Worm (Caenorhabditis elegans): Measurements from ENCODE around the gene F23H12.10.

Gene F23H12.10

ce11 chrV:12395699-12396098 lies 21.6 kb upstream of the F23H12.10 start, which contains the start of gene twk-14:
twk-14 (minus strand) TSS chrV:12395706.
- TF ChIP-seq M03D4.4 (tag; optimal IDR thresholded peaks at IDR 0.05) (no peak), zip-8 (tag; optimal IDR thresholded peaks at IDR 0.05) (no peak), cnd-1 (tag; optimal IDR thresholded peaks at IDR 0.05) (no peak), pha-4 (tag; optimal IDR thresholded peaks at IDR 0.05) (no peak), ceh-39 (tag; optimal IDR thresholded peaks at IDR 0.05) (no peak), unc-39 (tag; optimal IDR thresholded peaks at IDR 0.05) (no peak), nhr-28 (tag; optimal IDR thresholded peaks at IDR 0.05) (no peak), ces-1 (GFP tag; optimal IDR thresholded peaks at IDR 0.05) (no peak), sem-2 (GFP tag; optimal IDR thresholded peaks at IDR 0.05) (no peak), lin-13 (tag; optimal IDR thresholded peaks at IDR 0.05) (no peak)

DNA sequence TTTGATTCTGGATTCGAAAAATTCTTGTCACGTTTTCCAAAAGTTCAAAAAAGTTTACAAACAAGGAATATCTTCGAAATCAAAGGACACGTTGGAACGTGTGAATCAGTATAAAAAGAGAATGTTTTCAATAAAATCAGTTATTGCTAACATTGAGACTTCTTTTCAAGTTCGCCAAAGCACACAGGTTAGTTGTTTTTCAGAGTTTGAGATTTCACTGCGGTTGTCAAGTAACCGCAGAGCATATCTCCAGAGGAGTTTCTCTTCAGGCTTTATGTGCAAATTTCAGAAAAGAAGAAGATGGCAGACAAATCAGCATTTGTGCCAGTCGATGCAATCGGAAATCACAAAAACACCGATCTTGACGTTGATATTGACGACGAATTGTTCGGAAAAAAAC lies 12.1 kb upstream of the F23H12.10 start, which contains the start of gene K01D12.15:
TSS of gene K01D12.15 (plus strand) at position 301 of the 400 bp plus-strand sequence.
- TF ChIP-seq nhr-12 (tag; optimal IDR thresholded peaks at IDR 0.05) (no peak), sptf-1 (tag; optimal IDR thresholded peaks at IDR 0.05) (no peak)

- TF ChIP-seq nhr-28 (tag; optimal IDR thresholded peaks at IDR 0.05) (no peak), blmp-1 (tag; optimal IDR thresholded peaks at IDR 0.05) (no peak), bed-3 (GFP tag; optimal IDR thresholded peaks at IDR 0.05) (no peak), mls-2 (tag; optimal IDR thresholded peaks at IDR 0.05) (no peak), mab-5 (tag; optimal IDR thresholded peaks at IDR 0.05) (no peak), ceh-43 (GFP tag; optimal IDR thresholded peaks at IDR 0.05) (no peak), tbx-8 (GFP tag; optimal IDR thresholded peaks at IDR 0.05) (no peak), ham-2 (GFP tag; optimal IDR thresholded peaks at IDR 0.05) (no peak), zip-8 (tag; optimal IDR thresholded peaks at IDR 0.05) (no peak), cnd-1 (tag; optimal IDR thresholded peaks at IDR 0.05) (no peak), elt-3 (tag; optimal IDR thresholded peaks at IDR 0.05) (no peak), M03D4.4 (tag; optimal IDR thresholded peaks at IDR 0.05) (no peak), unc-39 (tag; optimal IDR thresholded peaks at IDR 0.05) (no peak), nhr-237 (tag; optimal IDR thresholded peaks at IDR 0.05) (no peak), pha-4 (tag; optimal IDR thresholded peaks at IDR 0.05) (no peak)
Observed at ce11 chrV:12377256-12377655, 3.2 kb upstream of the F23H12.10 start, which contains the start of gene K01D12.1. K01D12.1 (plus strand) TSS chrV:12377556.

DNA sequence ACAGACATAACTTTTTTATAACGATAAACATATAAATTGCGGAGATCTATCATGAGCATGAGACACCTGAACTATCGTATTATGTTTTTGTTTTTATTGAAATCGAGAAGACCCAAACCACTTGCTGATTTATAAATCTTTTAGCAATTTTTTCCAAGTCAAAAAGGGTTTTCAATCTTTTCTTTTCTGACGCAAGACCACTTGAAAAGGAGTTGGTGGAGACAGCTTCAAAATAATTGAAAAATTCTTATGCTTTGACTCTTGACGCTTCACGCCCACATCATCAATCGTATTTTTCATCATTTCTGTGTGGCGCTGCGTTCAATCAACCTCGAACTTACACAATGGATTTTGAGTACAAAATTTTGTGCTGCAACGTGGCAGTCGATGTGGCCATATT lies 2.7 kb downstream of the F23H12.10 start, which contains the start of gene F23H12.7:
TSS of gene F23H12.7 (plus strand) at position 301 of the 400 bp plus-strand sequence.
- TF ChIP-seq lin-13 (tag; optimal IDR thresholded peaks at IDR 0.05) (no peak), ceh-43 (GFP tag; optimal IDR thresholded peaks at IDR 0.05) (no peak), nhr-12 (tag; optimal IDR thresholded peaks at IDR 0.05) (no peak), ceh-83 (GFP tag; optimal IDR thresholded peaks at IDR 0.05) (no peak), nhr-28 (tag; optimal IDR thresholded peaks at IDR 0.05) (no peak)

DNA sequence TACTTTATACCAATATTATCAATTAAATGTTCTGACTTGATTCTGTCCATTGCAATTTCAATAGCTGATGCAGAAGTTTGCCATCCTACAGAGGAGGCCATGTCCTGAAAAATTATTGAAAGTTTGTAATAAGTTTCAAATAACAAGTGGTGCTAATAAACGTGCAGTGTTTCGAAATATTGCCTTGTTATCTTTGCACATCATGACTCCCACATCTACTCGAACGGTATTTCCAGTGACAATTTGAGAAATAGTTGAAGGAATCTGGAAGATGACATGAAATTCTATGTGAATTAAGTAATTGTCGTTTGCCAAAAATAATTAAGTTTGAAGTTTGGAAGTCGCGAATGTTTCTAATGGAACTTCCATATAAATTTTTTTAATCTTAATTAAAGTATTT lies 4.6 kb downstream of the F23H12.10 start, which contains the start of gene gcy-13:
TSS of gene gcy-13 (minus strand) at position 101 of the 400 bp plus-strand sequence.
- TF ChIP-seq zip-8 (tag; optimal IDR thresholded peaks at IDR 0.05) (no peak), lin-13 (tag; optimal IDR thresholded peaks at IDR 0.05) (no peak), unc-120 (tag; optimal IDR thresholded peaks at IDR 0.05; ENCODE audit: poor library complexity, severe bottlenecking) (no peak), nhr-28 (tag; optimal IDR thresholded peaks at IDR 0.05) (no peak), elt-1 (tag; optimal IDR thresholded peaks at IDR 0.05; ENCODE audit: borderline replicate concordance, insufficient read depth) (no peak), unc-62 (GFP tag; optimal IDR thresholded peaks at IDR 0.05) (no peak), unc-39 (tag; optimal IDR thresholded peaks at IDR 0.05) (no peak), hlh-1 (tag; optimal IDR thresholded peaks at IDR 0.05) (no peak), drap-1 (GFP tag; optimal IDR thresholded peaks at IDR 0.05) (no peak), ceh-43 (GFP tag; optimal IDR thresholded peaks at IDR 0.05) (no peak), blmp-1 (tag; optimal IDR thresholded peaks at IDR 0.05) (no peak), lsy-2 (tag; optimal IDR thresholded peaks at IDR 0.05) (no peak), nhr-12 (tag; optimal IDR thresholded peaks at IDR 0.05) (no peak), tbx-8 (GFP tag; optimal IDR thresholded peaks at IDR 0.05) (no peak), ceh-83 (GFP tag; optimal IDR thresholded peaks at IDR 0.05) (no peak), pha-4 (tag; optimal IDR thresholded peaks at IDR 0.05) (no peak)

DNA sequence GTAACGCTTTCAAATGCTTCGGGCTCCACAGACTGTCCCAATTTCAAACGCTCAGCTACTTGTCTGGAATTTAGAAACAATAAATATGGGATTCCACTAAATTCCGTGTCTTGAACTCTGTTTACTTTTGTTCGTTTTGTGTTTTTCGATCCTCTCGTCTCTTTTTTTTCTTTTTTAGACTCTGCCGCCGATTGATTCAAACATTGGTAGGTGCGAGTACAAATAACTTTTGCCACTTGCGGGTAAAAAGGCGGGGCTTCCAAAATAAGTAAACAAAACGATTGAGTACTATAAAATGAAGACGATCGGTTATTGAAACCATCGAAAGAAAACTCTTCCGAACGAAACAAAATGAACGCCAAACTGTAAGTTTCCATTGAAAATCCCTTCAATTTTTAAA lies 9.0 kb downstream of the F23H12.10 start, which contains the start of gene fipr-2:
TSS of gene fipr-2 (plus strand) at position 245 of the 400 bp plus-strand sequence.
- TF ChIP-seq nhr-237 (tag; optimal IDR thresholded peaks at IDR 0.05) (no peak), sptf-1 (tag; optimal IDR thresholded peaks at IDR 0.05) (no peak), nhr-2 (tag; optimal IDR thresholded peaks at IDR 0.05) (no peak), lin-13 (tag; optimal IDR thresholded peaks at IDR 0.05) (no peak), mab-5 (tag; optimal IDR thresholded peaks at IDR 0.05) (no peak), M03D4.4 (tag; optimal IDR thresholded peaks at IDR 0.05) (no peak), ham-2 (GFP tag; optimal IDR thresholded peaks at IDR 0.05) (no peak), ces-1 (GFP tag; optimal IDR thresholded peaks at IDR 0.05) (no peak), bed-3 (GFP tag; optimal IDR thresholded peaks at IDR 0.05) (no peak), cnd-1 (tag; optimal IDR thresholded peaks at IDR 0.05) (no peak), mls-2 (tag; optimal IDR thresholded peaks at IDR 0.05) (no peak), ceh-39 (tag; optimal IDR thresholded peaks at IDR 0.05) (no peak), zip-8 (tag; optimal IDR thresholded peaks at IDR 0.05) (no peak), unc-120 (tag; optimal IDR thresholded peaks at IDR 0.05; ENCODE audit: poor library complexity, severe bottlenecking) (no peak), blmp-1 (tag; optimal IDR thresholded peaks at IDR 0.05) (no peak), elt-3 (tag; optimal IDR thresholded peaks at IDR 0.05) (no peak), hlh-1 (tag; optimal IDR thresholded peaks at IDR 0.05) (no peak), nhr-28 (tag; optimal IDR thresholded peaks at IDR 0.05) (no peak)

All from whole organism, mixed stage, embryonic.